Worm (Caenorhabditis elegans): Measurements from ENCODE around the gene rif-1.2.

DNA sequence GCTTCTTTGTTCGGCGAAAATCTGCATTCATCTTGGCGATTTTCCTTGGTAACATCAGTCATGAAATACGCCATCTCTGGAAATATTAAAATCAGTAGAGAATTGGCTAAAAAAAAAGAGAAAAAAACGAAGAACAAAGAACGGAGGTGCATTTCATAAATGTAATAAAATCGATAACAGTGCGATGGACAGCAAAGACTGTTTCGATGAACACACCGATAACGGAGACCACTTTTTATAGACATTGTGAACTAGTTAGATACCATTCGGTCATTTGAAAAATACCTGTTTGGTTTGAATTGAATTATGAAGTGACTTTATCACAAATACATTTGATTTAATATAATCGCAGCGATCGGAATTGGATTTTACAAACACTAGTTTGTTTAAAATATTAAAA is 18.3 kb downstream of the rif-1.2 start, which contains the start of gene F42F12.4:
- no peak for TF ChIP-seq unc-130 (GFP tag; optimal IDR thresholded peaks at IDR 0.05)
- TF ChIP-seq aha-1 (tag), result no peak
- TF ChIP-seq hlh-30 (tag; optimal IDR thresholded peaks at IDR 0.05; ENCODE audit: insufficient read depth), result no peak
- no peak for TF ChIP-seq R02D3.7 (tag; optimal IDR thresholded peaks at IDR 0.05)
- TF ChIP-seq dve-1 (tag; optimal IDR thresholded peaks at IDR 0.05; ENCODE audit: insufficient read depth), result peak; percentile 26
- TF ChIP-seq snpc-4 (tag; optimal IDR thresholded peaks at IDR 0.05), result no peak
- TF ChIP-seq ces-1 (GFP tag; optimal IDR thresholded peaks at IDR 0.05), result no peak
- TF ChIP-seq pha-4 (GFP tag; IDR thresholded peaks at IDR 0.05), result no peak
- no peak for TF ChIP-seq pha-4 (tag; optimal IDR thresholded peaks at IDR 0.05)
- no peak for TF ChIP-seq ceh-44 (GFP tag; IDR thresholded peaks at IDR 0.05)
- TF ChIP-seq ceh-82 (tag; optimal IDR thresholded peaks at IDR 0.05), result no peak
- peak; percentile 51 for TF ChIP-seq nhr-28 (tag; optimal IDR thresholded peaks at IDR 0.05)
- TF ChIP-seq zag-1 (tag; optimal IDR thresholded peaks at IDR 0.05), result no peak
